Worm (Caenorhabditis elegans) whole organism, L4/young adult: Measurements from ENCODE around the gene act-2.

Experiments
- W03F9.2 ChIP-seq: fragments of 150-350 bp; optimal IDR thresholded peaks from 2 replicates; lab custom pipeline; 2014; ENCODE audit warnings: missing biosample characterization, missing genetic modification characterization
- dao-5 ChIP-seq: sonication (generic microtip); optimal IDR thresholded peaks from 2 replicates; lab custom pipeline; 2016; ENCODE audit warnings: missing genotype, missing genetic modification characterization, moderate library complexity, missing compliant biosample characterization
- him-1 ChIP-seq: sonication (generic microtip); optimal IDR thresholded peaks from 2 replicates; lab custom pipeline; 2016; ENCODE audit warnings: missing genotype, missing genetic modification reagents, missing genetic modification characterization, missing compliant biosample characterization

DNA sequence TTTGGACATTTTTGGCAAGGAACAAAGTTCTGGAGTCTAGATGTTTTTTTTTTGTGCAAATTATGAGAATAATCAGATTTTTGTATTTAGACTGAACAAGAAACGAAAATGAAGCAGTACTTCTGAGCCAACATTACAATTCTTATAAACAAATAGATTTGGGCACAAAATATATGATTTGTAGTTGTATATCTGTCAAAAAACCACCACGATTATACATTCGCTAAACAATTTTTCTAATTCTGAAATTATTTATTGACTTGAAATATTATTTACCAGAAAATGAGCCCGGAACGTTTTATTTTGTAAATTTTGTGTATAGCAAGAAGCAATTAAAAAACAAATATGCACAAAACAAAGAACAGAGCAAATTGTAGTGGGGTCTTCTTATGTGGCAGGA is 6.5 kb downstream of the act-2 start:
- no peak for TF ChIP-seq him-1 (tag; lab: Kevin White, UChicago)
- no peak for TF ChIP-seq dao-5
- no peak for TF ChIP-seq W03F9.2
